Worm (Caenorhabditis elegans) whole organism, young adult: ENCODE results near the gene Y39E4B.11.

Experiments
- B0261.1 ChIP-seq: sonication (generic microtip); optimal IDR thresholded peaks from 2 replicates; lab custom pipeline; 2016; ENCODE audit warnings: mild to moderate bottlenecking, missing genetic modification characterization, moderate library complexity, missing compliant biosample characterization
- C06A6.2 ChIP-seq: fragments of 200-800 bp; sonication (Bioruptor generic); conservative IDR thresholded peaks from 2 replicates; pipeline ENCODE4 v1.3.6; 2022; ENCODE audit warnings: missing genetic modification characterization, missing compliant biosample characterization
- D2030.7 ChIP-seq: fragments of 200-800 bp; sonication (Bioruptor generic); IDR thresholded peaks from 2 replicates; pipeline ENCODE4 v1.3.6; 2022; ENCODE audit warnings: missing genetic modification reagents, missing genetic modification characterization, missing compliant biosample characterization
- F22D6.2 ChIP-seq: sonication (generic microtip); optimal IDR thresholded peaks from 2 replicates; lab custom pipeline; 2016; ENCODE audit warnings: mild to moderate bottlenecking, missing genetic modification characterization, missing compliant biosample characterization
- F23B12.7 ChIP-seq: sonication (generic microtip); optimal IDR thresholded peaks from 2 replicates; lab custom pipeline; 2017; ENCODE audit warnings: missing genetic modification characterization, mild to moderate bottlenecking, missing compliant biosample characterization, antibody characterized with exemption, moderate library complexity; ENCODE audit not compliant: insufficient read depth
- F33H1.4 ChIP-seq: fragments of 200-800 bp; sonication (Bioruptor generic); IDR thresholded peaks from 2 replicates; pipeline ENCODE4 v1.3.6; 2022; ENCODE audit warnings: missing genetic modification reagents, missing genetic modification characterization, missing compliant biosample characterization
- F57A8.1 ChIP-seq: fragments of 200-800 bp; sonication (Bioruptor generic); optimal IDR thresholded peaks from 2 replicates; lab custom pipeline; 2018; ENCODE audit warnings: mild to moderate bottlenecking, missing genetic modification characterization, moderate library complexity, missing compliant biosample characterization
- K11D2.4 ChIP-seq: fragments of 200-800 bp; sonication (Bioruptor generic); IDR thresholded peaks from 2 replicates; pipeline ENCODE4 v1.3.6; 2022; ENCODE audit warnings: missing genetic modification reagents, missing genetic modification characterization, missing compliant biosample characterization
- Y53G8AR.9 ChIP-seq: fragments of 200-800 bp; sonication (Bioruptor generic); conservative IDR thresholded peaks from 2 replicates; pipeline ENCODE4 v1.3.6; 2022; ENCODE audit warnings: missing genetic modification reagents, missing genetic modification characterization, missing compliant biosample characterization
- Y95B8A.8 ChIP-seq: fragments of 200-800 bp; sonication (Bioruptor generic); IDR thresholded peaks from 2 replicates; pipeline ENCODE4 v1.3.6; 2022; ENCODE audit warnings: missing genetic modification reagents, missing genetic modification characterization, missing compliant biosample characterization
- ZK185.1 ChIP-seq: sonication (generic microtip); optimal IDR thresholded peaks from 2 replicates; lab custom pipeline; 2016; ENCODE audit warnings: mild to moderate bottlenecking, missing genetic modification characterization, missing compliant biosample characterization; ENCODE audit not compliant: poor library complexity, severe bottlenecking
- akir-1 ChIP-seq: fragments of 200-800 bp; sonication (Bioruptor generic); optimal IDR thresholded peaks from 2 replicates; lab custom pipeline; 2018; ENCODE audit warnings: mild to moderate bottlenecking, missing genetic modification characterization, moderate library complexity, missing compliant biosample characterization
- aptf-2 ChIP-seq: fragments of 200-800 bp; sonication (Bioruptor generic); conservative IDR thresholded peaks from 2 replicates; pipeline ENCODE4 v1.3.6; 2022; ENCODE audit warnings: missing genetic modification reagents, missing genetic modification characterization, missing compliant biosample characterization
- attf-5 ChIP-seq: fragments of 200-800 bp; sonication (Bioruptor generic); optimal IDR thresholded peaks from 2 replicates; lab custom pipeline; 2018; ENCODE audit warnings: mild to moderate bottlenecking, missing genetic modification characterization, missing compliant biosample characterization
- attf-6 ChIP-seq: fragments of 200-800 bp; sonication (Bioruptor generic); IDR thresholded peaks from 2 replicates; pipeline ENCODE4 v1.3.6; 2022; ENCODE audit warnings: missing genetic modification reagents, missing genetic modification characterization, missing compliant biosample characterization
- ceh-27 ChIP-seq: fragments of 200-800 bp; sonication (Bioruptor generic); optimal IDR thresholded peaks from 2 replicates; lab custom pipeline; 2018; ENCODE audit warnings: mild to moderate bottlenecking, missing genetic modification characterization, moderate library complexity, missing compliant biosample characterization
- ceh-91 ChIP-seq: fragments of 200-800 bp; sonication (Bioruptor generic); IDR thresholded peaks from 2 replicates; pipeline ENCODE4 v1.3.6; 2022; ENCODE audit warnings: missing genetic modification reagents, missing genetic modification characterization, missing compliant biosample characterization
- dox-1 ChIP-seq: fragments of 200-800 bp; sonication (Bioruptor generic); IDR thresholded peaks from 2 replicates; pipeline ENCODE4 v1.3.6; 2022; ENCODE audit warnings: missing genetic modification reagents, missing genetic modification characterization, missing compliant biosample characterization
- efl-1 ChIP-seq: fragments of 150-350 bp; optimal IDR thresholded peaks from 2 replicates; lab custom pipeline; 2014; ENCODE audit warnings: missing biosample characterization, missing genetic modification reagents, missing genetic modification characterization
- egl-44 ChIP-seq: fragments of 200-800 bp; sonication (Bioruptor generic); IDR thresholded peaks from 2 replicates; pipeline ENCODE4 v1.3.6; 2022; ENCODE audit warnings: missing genetic modification reagents, missing genetic modification characterization, missing compliant biosample characterization
- ekl-4 ChIP-seq: fragments of 200-800 bp; sonication (Bioruptor generic); IDR thresholded peaks from 2 replicates; pipeline ENCODE4 v1.3.6; 2022; ENCODE audit warnings: missing genetic modification reagents, missing genetic modification characterization, missing compliant biosample characterization
- fkh-3 ChIP-seq: sonication (generic microtip); optimal IDR thresholded peaks from 2 replicates; lab custom pipeline; 2016; ENCODE audit warnings: mild to moderate bottlenecking, missing genetic modification characterization, missing compliant biosample characterization
- hlh-26 ChIP-seq: fragments of 200-800 bp; sonication (Bioruptor generic); conservative IDR thresholded peaks from 2 replicates; pipeline ENCODE4 v1.3.6; 2022; ENCODE audit warnings: missing genetic modification reagents, missing genetic modification characterization, missing compliant biosample characterization
- hmg-1.2 ChIP-seq: fragments of 200-800 bp; sonication (Bioruptor generic); IDR thresholded peaks from 2 replicates; pipeline ENCODE4 v1.3.6; 2022; ENCODE audit warnings: missing genetic modification reagents, missing genetic modification characterization, missing compliant biosample characterization
- hsf-1 ChIP-seq: fragments of 200-800 bp; sonication (Bioruptor generic); IDR thresholded peaks from 2 replicates; pipeline ENCODE4 v1.3.6; 2022; ENCODE audit warnings: missing genetic modification reagents, missing genetic modification characterization, missing compliant biosample characterization
- let-526 ChIP-seq: fragments of 200-800 bp; sonication (Bioruptor generic); IDR thresholded peaks from 2 replicates; pipeline ENCODE4 v1.3.6; 2022; ENCODE audit warnings: missing genetic modification reagents, missing genetic modification characterization, missing compliant biosample characterization
- lin-26 ChIP-seq: fragments of 200-800 bp; sonication (Bioruptor generic); IDR thresholded peaks from 2 replicates; pipeline ENCODE4 v1.3.6; 2022; ENCODE audit warnings: missing genetic modification reagents, missing genetic modification characterization, missing compliant biosample characterization
- lin-40 ChIP-seq: sonication (generic microtip); optimal IDR thresholded peaks from 2 replicates; lab custom pipeline; 2016; ENCODE audit warnings: missing genetic modification characterization, mild to moderate bottlenecking, missing compliant biosample characterization, missing genotype, missing genetic modification reagents
- lin-54 ChIP-seq: fragments of 200-800 bp; sonication (Bioruptor generic); optimal IDR thresholded peaks from 2 replicates; lab custom pipeline; 2018; ENCODE audit warnings: mild to moderate bottlenecking, missing genetic modification characterization, missing compliant biosample characterization
- madf-10 ChIP-seq: sonication (generic microtip); optimal IDR thresholded peaks from 2 replicates; lab custom pipeline; 2016; ENCODE audit warnings: mild to moderate bottlenecking, missing genetic modification characterization, missing compliant biosample characterization
- madf-6 ChIP-seq: fragments of 200-800 bp; sonication (Bioruptor generic); IDR thresholded peaks from 2 replicates; pipeline ENCODE4 v1.3.6; 2022; ENCODE audit warnings: missing genetic modification reagents, missing genetic modification characterization, missing compliant biosample characterization
- mcd-1 ChIP-seq: fragments of 200-800 bp; sonication (Bioruptor generic); IDR thresholded peaks from 2 replicates; pipeline ENCODE4 v1.3.6; 2022; ENCODE audit warnings: missing genetic modification reagents, missing genetic modification characterization, missing compliant biosample characterization
- nfyb-1 ChIP-seq: fragments of 200-800 bp; sonication (Bioruptor generic); IDR thresholded peaks from 2 replicates; pipeline ENCODE4 v1.3.6; 2022; ENCODE audit warnings: missing genetic modification reagents, missing genetic modification characterization, missing compliant biosample characterization
- nhr-179 ChIP-seq: sonication (generic microtip); optimal IDR thresholded peaks from 2 replicates; lab custom pipeline; 2016; ENCODE audit warnings: mild to moderate bottlenecking, missing genetic modification characterization, missing compliant biosample characterization
- nhr-90 ChIP-seq: sonication (generic microtip); optimal IDR thresholded peaks from 2 replicates; lab custom pipeline; 2016; ENCODE audit warnings: missing genotype, mild to moderate bottlenecking, missing genetic modification characterization, missing compliant biosample characterization
- pbrm-1 ChIP-seq: fragments of 200-800 bp; sonication (Bioruptor generic); IDR thresholded peaks from 2 replicates; pipeline ENCODE4 v1.3.6; 2022; ENCODE audit warnings: missing genetic modification reagents, missing genetic modification characterization, missing compliant biosample characterization
- rpc-1 ChIP-seq, 2 experiments: fragments of 150-350 bp in 1 of 2; sonication (generic microtip) in 1 of 2; optimal IDR thresholded peaks; 2 replicates each; lab custom pipeline; 2014 to 2018; ENCODE audit warnings: missing biosample characterization in 1 of 2, missing genetic modification characterization in 1 of 2, missing genetic modification reagents in 1 of 2, missing genotype in 1 of 2
- snpc-1.1 ChIP-seq: sonication (generic microtip); optimal IDR thresholded peaks from 2 replicates; lab custom pipeline; 2017; ENCODE audit warnings: missing genetic modification characterization, mild to moderate bottlenecking, missing compliant biosample characterization, antibody characterized with exemption, moderate library complexity, missing genotype, missing genetic modification reagents; ENCODE audit not compliant: insufficient read depth
- snpc-1.3 ChIP-seq: sonication (generic microtip); optimal IDR thresholded peaks from 2 replicates; lab custom pipeline; 2017; ENCODE audit warnings: missing genetic modification characterization, mild to moderate bottlenecking, missing compliant biosample characterization, antibody characterized with exemption, moderate library complexity, missing genotype, missing genetic modification reagents; ENCODE audit not compliant: insufficient read depth
- snpc-3.4 ChIP-seq: sonication (generic microtip); optimal IDR thresholded peaks from 2 replicates; lab custom pipeline; 2017; ENCODE audit warnings: missing genetic modification characterization, mild to moderate bottlenecking, missing compliant biosample characterization, antibody characterized with exemption, moderate library complexity, missing genotype, missing genetic modification reagents
- snpc-4 ChIP-seq, 5 experiments: fragments of 150-350 bp in 1 of 5; sonication (generic microtip) in 4 of 5; optimal IDR thresholded peaks; 2 replicates each; lab custom pipeline; 2014 to 2018; ENCODE audit warnings: missing genetic modification characterization in 5 of 5, missing biosample characterization in 3 of 5, antibody characterized with exemption in 2 of 5, mild to moderate bottlenecking in 2 of 5, missing compliant biosample characterization in 2 of 5, missing genotype in 2 of 5, moderate library complexity in 2 of 5, missing genetic modification reagents in 1 of 5
- sptf-2 ChIP-seq: fragments of 200-800 bp; sonication (Bioruptor generic); optimal IDR thresholded peaks from 2 replicates; lab custom pipeline; 2018; ENCODE audit warnings: mild to moderate bottlenecking, missing genetic modification characterization, missing compliant biosample characterization
- tbp1 ChIP-seq: fragments of 200-800 bp; sonication (Bioruptor generic); optimal IDR thresholded peaks from 2 replicates; lab custom pipeline; 2018; ENCODE audit warnings: mild to moderate bottlenecking, missing genetic modification characterization, missing compliant biosample characterization
- zfh-2 ChIP-seq: fragments of 200-800 bp; sonication (Bioruptor generic); conservative IDR thresholded peaks from 2 replicates; pipeline ENCODE4 v1.3.6; 2022; ENCODE audit warnings: missing genetic modification reagents, missing genetic modification characterization, missing compliant biosample characterization
- ztf-3 ChIP-seq: fragments of 200-800 bp; sonication (Bioruptor generic); optimal IDR thresholded peaks from 2 replicates; lab custom pipeline; 2018; ENCODE audit warnings: mild to moderate bottlenecking, missing genetic modification characterization, missing compliant biosample characterization
- ztf-6 ChIP-seq: fragments of 200-800 bp; sonication (Bioruptor generic); IDR thresholded peaks from 2 replicates; pipeline ENCODE4 v1.3.6; 2022; ENCODE audit warnings: missing genetic modification reagents, missing genetic modification characterization, missing compliant biosample characterization

The Y39E4B.11 gene

DNA sequence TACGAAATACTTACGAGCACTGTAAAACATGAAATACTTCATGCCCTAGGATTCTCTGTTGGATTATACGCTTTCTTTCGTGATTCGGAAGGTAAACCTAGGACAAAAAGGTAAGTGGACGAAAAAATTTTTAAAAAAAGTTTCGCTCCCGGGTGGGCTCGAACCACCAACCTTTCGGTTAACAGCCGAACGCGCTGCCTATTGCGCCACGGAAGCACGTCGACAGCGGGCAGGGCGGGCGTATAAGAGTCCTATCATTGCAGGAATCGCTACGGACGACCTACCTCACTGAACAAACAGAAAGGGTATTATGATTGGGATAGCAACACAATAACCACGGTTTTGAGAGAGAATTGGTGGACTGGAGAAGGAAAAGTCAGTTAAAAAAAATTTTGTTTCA is 20.2 kb downstream of the Y39E4B.11 start:
- TF ChIP-seq snpc-3.4 (no peak), ztf-3 (no peak), aptf-2 (GFP tag; lab: Robert Waterston, UW) (no peak), madf-6 (peak; percentile 62; the same call in 1 of the 2 replicates), ekl-4 (GFP tag; lab: Robert Waterston, UW) (0 out of 2 replicates have a peak, but pooled peaks have one; percentile 14), snpc-4 (GFP tag; optimal IDR thresholded peaks at IDR 0.05; lab: Kevin White, UChicago) (no peak), snpc-4 (tag; optimal IDR thresholded peaks at IDR 0.05; lab: Kevin White, UChicago) (peak in 1 of 4 experiments; percentile 13), attf-6 (GFP tag; lab: Robert Waterston, UW) (no peak), akir-1 (GFP tag; lab: Kevin White, UChicago) (peak; percentile 13), ztf-6 (no peak), nfyb-1 (GFP tag; lab: Robert Waterston, UW) (0 out of 2 replicates have a peak, but pooled peaks have one; percentile 30), let-526 (GFP tag; lab: Robert Waterston, UW) (no peak), mcd-1 (peak; percentile 62), efl-1 (no peak), B0261.1 (tag; lab: Kevin White, UChicago) (peak; percentile 78), fkh-3 (no peak), snpc-1.3 (tag; lab: Kevin White, UChicago) (peak; percentile 5), egl-44 (peak; percentile 52; the same call in 1 of the 2 replicates), ZK185.1 (tag; lab: Kevin White, UChicago) (peak; percentile 42), F23B12.7 (tag; lab: Kevin White, UChicago) (peak; percentile 40), Y95B8A.8 (GFP tag; lab: Robert Waterston, UW) (0 out of 2 replicates have a peak, but pooled peaks have one; percentile 50), D2030.7 (peak; percentile 71), hmg-1.2 (peak; percentile 72), ceh-91 (GFP tag; lab: Robert Waterston, UW) (no peak), C06A6.2 (GFP tag; lab: Robert Waterston, UW) (0 out of 2 replicates have a peak, but pooled peaks have one; percentile 12), K11D2.4 (0 out of 2 replicates have a peak, but pooled peaks have one; percentile 21), ceh-27 (GFP tag; lab: Kevin White, UChicago) (no peak), F22D6.2 (no peak), nhr-179 (no peak), nhr-90 (tag; lab: Kevin White, UChicago) (no peak), snpc-1.1 (tag; lab: Kevin White, UChicago) (peak; percentile 13), F33H1.4 (no peak; the same call in 1 of the 2 replicates), rpc-1 (optimal IDR thresholded peaks at IDR 0.05; lab: Kevin White, UChicago) (peak; percentile 48), rpc-1 (tag; optimal IDR thresholded peaks at IDR 0.05; lab: Kevin White, UChicago) (peak; percentile 35), attf-5 (GFP tag; lab: Kevin White, UChicago) (no peak), zfh-2 (peak; percentile 59), hlh-26 (GFP tag; lab: Robert Waterston, UW) (no peak), madf-10 (tag; lab: Kevin White, UChicago) (no peak), tbp1 (GFP tag; lab: Kevin White, UChicago) (peak; percentile 94), hsf-1 (no peak), lin-26 (GFP tag; lab: Robert Waterston, UW) (peak; percentile 60; the same call in 1 of the 2 replicates), pbrm-1 (GFP tag; lab: Robert Waterston, UW) (peak; percentile 43; the same call in 1 of the 2 replicates), lin-54 (peak; percentile 24), Y53G8AR.9 (GFP tag; lab: Robert Waterston, UW) (no peak), lin-40 (tag; lab: Kevin White, UChicago) (no peak), F57A8.1 (no peak), sptf-2 (GFP tag; lab: Kevin White, UChicago) (peak; percentile 49), dox-1 (peak; percentile 79)
